Worm (Caenorhabditis elegans): ENCODE results near the gene nex-2.

Gene nex-2

ce11 chrIII:10357598-10358186 lies 27.5 kb upstream of the nex-2 start, which contains the start of gene umps-1 (continued):
- TF ChIP-seq hlh-12 (tag; optimal IDR thresholded peaks at IDR 0.05) (no peak), ceh-27 (GFP tag; optimal IDR thresholded peaks at IDR 0.05) (peak; percentile 38), dpl-1 (GFP tag; optimal IDR thresholded peaks at IDR 0.05) (peak; percentile 70), mes-4 (tag; optimal IDR thresholded peaks at IDR 0.05) (no peak), madf-6 (GFP tag; IDR thresholded peaks at IDR 0.05) (peak; percentile 65), ceh-91 (GFP tag; IDR thresholded peaks at IDR 0.05) (no peak), cebp-1 (GFP tag; IDR thresholded peaks at IDR 0.05) (no peak), cebp-1 (tag; optimal IDR thresholded peaks at IDR 0.05) (peak; percentile 76), ets-4 (GFP tag; optimal IDR thresholded peaks at IDR 0.05) (no peak), lin-40 (tag; optimal IDR thresholded peaks at IDR 0.05) (peak; percentile 38), madf-10 (tag; optimal IDR thresholded peaks at IDR 0.05) (no peak), F22D6.2 (tag; optimal IDR thresholded peaks at IDR 0.05) (no peak), hmg-1.2 (GFP tag; IDR thresholded peaks at IDR 0.05) (peak; percentile 99), efl-1 (GFP tag; optimal IDR thresholded peaks at IDR 0.05) (peak; percentile 83), ZK185.1 (tag; optimal IDR thresholded peaks at IDR 0.05; ENCODE audit: poor library complexity, severe bottlenecking) (no peak)

- TF ChIP-seq him-1 (tag; optimal IDR thresholded peaks at IDR 0.05) (peak; percentile 7), ets-4 (GFP tag; optimal IDR thresholded peaks at IDR 0.05) (no peak), attf-6 (GFP tag; IDR thresholded peaks at IDR 0.05) (no peak), nhr-80 (tag; optimal IDR thresholded peaks at IDR 0.05) (peak; percentile 76), rec-8 (tag; optimal IDR thresholded peaks at IDR 0.05) (no peak), ztf-25 (GFP tag; IDR thresholded peaks at IDR 0.05) (no peak), madf-6 (GFP tag; IDR thresholded peaks at IDR 0.05) (peak; percentile 9; the same call in 1 of the 2 replicates), atf-7 (tag; optimal IDR thresholded peaks at IDR 0.05) (peak; percentile 8), F37B4.10 (GFP tag; IDR thresholded peaks at IDR 0.05) (no peak), repo-1 (tag; optimal IDR thresholded peaks at IDR 0.05) (no peak), lin-26 (GFP tag; IDR thresholded peaks at IDR 0.05) (no peak), tbx-9 (tag; optimal IDR thresholded peaks at IDR 0.05; ENCODE audit: borderline replicate concordance) (peak; percentile 85), bed-1 (GFP tag; IDR thresholded peaks at IDR 0.05) (no peak), fkh-3 (tag; optimal IDR thresholded peaks at IDR 0.05) (no peak), zim-3 (tag; optimal IDR thresholded peaks at IDR 0.05) (no peak), F52B5.7 (tag; optimal IDR thresholded peaks at IDR 0.05) (peak; percentile 32), zfh-2 (GFP tag; conservative IDR thresholded peaks at IDR 0.05) (no peak), tbp1 (GFP tag; optimal IDR thresholded peaks at IDR 0.05) (peak; percentile 32), madf-10 (tag; optimal IDR thresholded peaks at IDR 0.05) (no peak), pbrm-1 (GFP tag; IDR thresholded peaks at IDR 0.05) (no peak), nfyb-1 (GFP tag; IDR thresholded peaks at IDR 0.05) (no peak), cebp-1 (GFP tag; IDR thresholded peaks at IDR 0.05) (no peak), cebp-1 (tag; optimal IDR thresholded peaks at IDR 0.05) (peak; percentile 33), dpl-1 (GFP tag; optimal IDR thresholded peaks at IDR 0.05) (no peak), hsf-1 (GFP tag; IDR thresholded peaks at IDR 0.05) (peak; percentile 24; the same call in 1 of the 2 replicates), snpc-1.3 (tag; optimal IDR thresholded peaks at IDR 0.05; ENCODE audit: insufficient read depth) (no peak), lsy-27 (tag; optimal IDR thresholded peaks at IDR 0.05; ENCODE audit: borderline replicate concordance, insufficient read depth) (no peak), hmg-1.2 (GFP tag; IDR thresholded peaks at IDR 0.05) (no peak)
These were observed 25.2 kb upstream of the nex-2 start, which contains the start of gene spp-1 for ce11 chrIII:10355382-10355781. Gene spp-1, minus strand, starts transcription at chrIII:10355668.

- TF ChIP-seq mel-28 (tag; optimal IDR thresholded peaks at IDR 0.05; ENCODE audit: borderline replicate concordance) (no peak), lsy-27 (tag; optimal IDR thresholded peaks at IDR 0.05; ENCODE audit: borderline replicate concordance, insufficient read depth) (no peak), B0336.3 (GFP tag; IDR thresholded peaks at IDR 0.05) (no peak), cebp-1 (GFP tag; IDR thresholded peaks at IDR 0.05) (no peak), cebp-1 (tag; optimal IDR thresholded peaks at IDR 0.05) (no peak), let-526 (GFP tag; IDR thresholded peaks at IDR 0.05) (no peak), hlh-12 (tag; optimal IDR thresholded peaks at IDR 0.05) (no peak), nhr-90 (tag; optimal IDR thresholded peaks at IDR 0.05) (no peak), madf-10 (tag; optimal IDR thresholded peaks at IDR 0.05) (peak; percentile 10), tlf-1 (GFP tag; optimal IDR thresholded peaks at IDR 0.05) (peak; percentile 29)
These were observed 24.4 kb upstream of the nex-2 start for ce11 chrIII:10354591-10354990.

All from whole organism, young adult.